Fruit fly (Drosophila melanogaster) S2 (cell line): ENCODE data around the gene CG3407.

ENCODE experiments used
- CG8478 ChIP-seq: fragments of >200 bp; optimal IDR thresholded peaks from 2 replicates; lab custom pipeline; 2018
- CTCF ChIP-seq, 2 experiments: fragments of >200 bp; optimal IDR thresholded peaks; 2 replicates each; lab custom pipeline; 2018

DNA sequence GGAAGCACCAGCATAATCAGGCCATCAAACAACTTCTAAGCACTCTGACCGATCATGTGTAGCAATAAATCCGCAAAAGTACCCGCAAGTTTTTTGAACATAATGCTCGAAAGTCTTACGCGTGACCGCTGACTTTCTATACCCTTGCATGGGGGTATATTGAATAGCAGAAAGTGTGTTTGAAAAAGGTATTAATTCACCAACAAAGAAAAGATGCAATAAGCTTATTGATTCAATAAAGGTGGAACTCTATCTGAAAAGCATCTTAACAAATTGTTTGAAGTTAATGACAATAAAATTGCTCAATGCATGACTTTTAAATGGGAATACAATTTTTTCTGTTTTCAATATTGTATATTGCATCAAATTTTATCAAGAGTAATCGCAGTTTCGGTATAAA is 18.5 kb upstream of the CG3407 start:
- TF ChIP-seq CG8478 (lab: Kevin White, UChicago): no peak
- no peak for TF ChIP-seq CTCF (optimal IDR thresholded peaks at IDR 0.05; lab: Kevin White, UChicago)
